Worm (Caenorhabditis elegans): ENCODE measurements around the gene Y116F11A.1.

The Y116F11A.1 gene

ce11 chrV:19727990-19728389, 2.4 kb upstream of the Y116F11A.1 start:
- TF ChIP-seq dao-5 (tag; optimal IDR thresholded peaks at IDR 0.05): no peak
- no peak for TF ChIP-seq him-1 (tag; optimal IDR thresholded peaks at IDR 0.05)
- no peak for TF ChIP-seq W03F9.2 (tag; optimal IDR thresholded peaks at IDR 0.05)

- TF ChIP-seq dao-5 (tag; optimal IDR thresholded peaks at IDR 0.05) (no peak), him-1 (tag; optimal IDR thresholded peaks at IDR 0.05) (no peak)
Measured at ce11 chrV:19728731-19729130, 1.6 kb upstream of the Y116F11A.1 start, which contains the start of gene Y116F11A.3. Gene Y116F11A.3, plus strand, starts transcription at chrV:19729031.

ce11 chrV:19733728-19734127, 3.3 kb downstream of the Y116F11A.1 start:
- no peak for TF ChIP-seq him-1 (tag; optimal IDR thresholded peaks at IDR 0.05)
- TF ChIP-seq W03F9.2 (tag; optimal IDR thresholded peaks at IDR 0.05): no peak
- no peak for TF ChIP-seq dao-5 (tag; optimal IDR thresholded peaks at IDR 0.05)

- no peak for TF ChIP-seq W03F9.2 (tag; optimal IDR thresholded peaks at IDR 0.05)
- TF ChIP-seq dao-5 (tag; optimal IDR thresholded peaks at IDR 0.05): no peak
- TF ChIP-seq him-1 (tag; optimal IDR thresholded peaks at IDR 0.05): no peak
Measured at ce11 chrV:19737458-19737857, 7.1 kb downstream of the Y116F11A.1 start, which contains the start of gene W04E12.7. Gene W04E12.7, minus strand, starts transcription at chrV:19737558.

- TF ChIP-seq him-1 (tag; optimal IDR thresholded peaks at IDR 0.05) (no peak), dao-5 (tag; optimal IDR thresholded peaks at IDR 0.05) (no peak), W03F9.2 (tag; optimal IDR thresholded peaks at IDR 0.05) (no peak)
Measured at ce11 chrV:19738117-19738516, 7.7 kb downstream of the Y116F11A.1 start, which contains the start of gene fbxa-131. Gene fbxa-131, plus strand, starts transcription at chrV:19738417.

- no peak for TF ChIP-seq dao-5 (tag; optimal IDR thresholded peaks at IDR 0.05)
- TF ChIP-seq W03F9.2 (tag; optimal IDR thresholded peaks at IDR 0.05): no peak
- TF ChIP-seq him-1 (tag; optimal IDR thresholded peaks at IDR 0.05): no peak
Measured at ce11 chrV:19741034-19741433, 10.7 kb downstream of the Y116F11A.1 start, which contains the start of gene W04E12.2. Gene W04E12.2, minus strand, starts transcription at chrV:19741134.

ce11 chrV:19741651-19742050, 11.3 kb downstream of the Y116F11A.1 start, which contains the start of gene W04E12.3:
Gene W04E12.3, plus strand, starts transcription at chrV:19741951.
- TF ChIP-seq W03F9.2 (tag; optimal IDR thresholded peaks at IDR 0.05) (no peak), him-1 (tag; optimal IDR thresholded peaks at IDR 0.05) (no peak), dao-5 (tag; optimal IDR thresholded peaks at IDR 0.05) (no peak)

- no peak for TF ChIP-seq him-1 (tag; optimal IDR thresholded peaks at IDR 0.05)
- no peak for TF ChIP-seq W03F9.2 (tag; optimal IDR thresholded peaks at IDR 0.05)
- no peak for TF ChIP-seq dao-5 (tag; optimal IDR thresholded peaks at IDR 0.05)
Measured at ce11 chrV:19743305-19743704, 12.9 kb downstream of the Y116F11A.1 start, which contains the start of gene W04E12.4. Gene W04E12.4, plus strand, starts transcription at chrV:19743605.

ce11 chrV:19743794-19744193, 13.4 kb downstream of the Y116F11A.1 start:
- no peak for TF ChIP-seq W03F9.2 (tag; optimal IDR thresholded peaks at IDR 0.05)
- no peak for TF ChIP-seq him-1 (tag; optimal IDR thresholded peaks at IDR 0.05)
- no peak for TF ChIP-seq dao-5 (tag; optimal IDR thresholded peaks at IDR 0.05)

- TF ChIP-seq him-1 (tag; optimal IDR thresholded peaks at IDR 0.05) (no peak), dao-5 (tag; optimal IDR thresholded peaks at IDR 0.05) (no peak), W03F9.2 (tag; optimal IDR thresholded peaks at IDR 0.05) (no peak)
Measured at ce11 chrV:19744210-19744609, 13.8 kb downstream of the Y116F11A.1 start.

ce11 chrV:19745852-19746251, 15.5 kb downstream of the Y116F11A.1 start, which contains the start of gene W04E12.5:
Gene W04E12.5, plus strand, starts transcription at chrV:19746152.
- TF ChIP-seq W03F9.2 (tag; optimal IDR thresholded peaks at IDR 0.05): no peak
- TF ChIP-seq dao-5 (tag; optimal IDR thresholded peaks at IDR 0.05): no peak
- no peak for TF ChIP-seq him-1 (tag; optimal IDR thresholded peaks at IDR 0.05)

ce11 chrV:19747144-19747543, 16.8 kb downstream of the Y116F11A.1 start:
- TF ChIP-seq dao-5 (tag; optimal IDR thresholded peaks at IDR 0.05) (no peak), him-1 (tag; optimal IDR thresholded peaks at IDR 0.05) (no peak), W03F9.2 (tag; optimal IDR thresholded peaks at IDR 0.05) (no peak)

ce11 chrV:19751124-19751523, 20.7 kb downstream of the Y116F11A.1 start, which contains the start of gene clec-49:
Gene clec-49, minus strand, starts transcription at chrV:19751226.
- no peak for TF ChIP-seq dao-5 (tag; optimal IDR thresholded peaks at IDR 0.05)
- TF ChIP-seq W03F9.2 (tag; optimal IDR thresholded peaks at IDR 0.05): no peak
- no peak for TF ChIP-seq him-1 (tag; optimal IDR thresholded peaks at IDR 0.05)

ce11 chrV:19752879-19753278, 22.5 kb downstream of the Y116F11A.1 start:
- TF ChIP-seq W03F9.2 (tag; optimal IDR thresholded peaks at IDR 0.05) (no peak), dao-5 (tag; optimal IDR thresholded peaks at IDR 0.05) (no peak), him-1 (tag; optimal IDR thresholded peaks at IDR 0.05) (no peak)

ce11 chrV:19754331-19754730, 24.0 kb downstream of the Y116F11A.1 start:
- TF ChIP-seq dao-5 (tag; optimal IDR thresholded peaks at IDR 0.05): no peak
- no peak for TF ChIP-seq W03F9.2 (tag; optimal IDR thresholded peaks at IDR 0.05)
- no peak for TF ChIP-seq him-1 (tag; optimal IDR thresholded peaks at IDR 0.05)
